Fruit fly (Drosophila melanogaster) whole organism, wandering third instar larva: Measurements from ENCODE around the gene CG11162.

Source experiments
- Abd-B ChIP-seq: fragments of >200 bp; optimal IDR thresholded peaks from 2 replicates; lab custom pipeline; 2017; ENCODE audit warnings: missing biosample characterization, missing genetic modification characterization
- CG32264 ChIP-seq: fragments of 200-800 bp; sonication (Bioruptor generic); optimal IDR thresholded peaks from 2 replicates; lab custom pipeline; 2016; ENCODE audit warnings: missing biosample characterization, missing genetic modification characterization
- CG9705 ChIP-seq: fragments of 200-800 bp; sonication (Bioruptor generic); optimal IDR thresholded peaks from 2 replicates; lab custom pipeline; 2018; ENCODE audit warnings: missing biosample characterization, mild to moderate bottlenecking, missing genetic modification characterization
- CrebA ChIP-seq: fragments of 200-800 bp; sonication (Bioruptor generic); optimal IDR thresholded peaks from 2 replicates; lab custom pipeline; 2016; ENCODE audit warnings: missing biosample characterization, mild to moderate bottlenecking, missing genetic modification characterization, borderline replicate concordance
- Dfd ChIP-seq: fragments of >200 bp; optimal IDR thresholded peaks from 2 replicates; lab custom pipeline; 2017; ENCODE audit warnings: missing biosample characterization, missing genetic modification characterization
- Dif ChIP-seq: fragments of 200-275, 200-300 bp; sonication (Bioruptor generic); optimal IDR thresholded peaks from 2 replicates; lab custom pipeline; 2018; ENCODE audit warnings: missing biosample characterization, missing genetic modification characterization; ENCODE audit not compliant: partially characterized antibody
- GATAd ChIP-seq: sonication (Bioruptor generic); optimal IDR thresholded peaks from 2 replicates; lab custom pipeline; 2016; ENCODE audit warnings: missing biosample characterization, missing genetic modification characterization
- HLH106 ChIP-seq: fragments of 200-800 bp; optimal IDR thresholded peaks from 3 replicates; lab custom pipeline; 2019; ENCODE audit warnings: missing biosample characterization, mild to moderate bottlenecking, missing genetic modification characterization, moderate library complexity
- Hnf4 ChIP-seq: fragments of 200-800 bp; sonication (Bioruptor generic); optimal IDR thresholded peaks from 2 replicates; lab custom pipeline; 2016; ENCODE audit warnings: missing biosample characterization, mild to moderate bottlenecking, missing genetic modification characterization
- Hr78 ChIP-seq: fragments of >200 bp; optimal IDR thresholded peaks from 2 replicates; lab custom pipeline; 2017; ENCODE audit warnings: missing biosample characterization, missing genetic modification characterization
- Hr83 ChIP-seq: fragments of 200-300 bp; sonication (Bioruptor generic); optimal IDR thresholded peaks from 2 replicates; lab custom pipeline; 2016; ENCODE audit warnings: missing biosample characterization, mild to moderate bottlenecking, missing genetic modification characterization, moderate library complexity; ENCODE audit not compliant: poor library complexity, severe bottlenecking
- Jra ChIP-seq: sonication (Bioruptor generic); optimal IDR thresholded peaks from 2 replicates; lab custom pipeline; 2016; ENCODE audit warnings: missing biosample characterization, missing genetic modification characterization
- Mio ChIP-seq: sonication (Bioruptor generic); optimal IDR thresholded peaks from 2 replicates; lab custom pipeline; 2016; ENCODE audit warnings: missing biosample characterization, missing genetic modification characterization
- Myc ChIP-seq: fragments of >200 bp; optimal IDR thresholded peaks from 2 replicates; lab custom pipeline; 2017
- N ChIP-seq: fragments of >200 bp; optimal IDR thresholded peaks from 2 replicates; lab custom pipeline; 2018; ENCODE audit warnings: missing biosample characterization, missing external identifiers, missing genetic modification characterization
- OdsH ChIP-seq: fragments of 200-800 bp; sonication (Bioruptor generic); optimal IDR thresholded peaks from 2 replicates; lab custom pipeline; 2016; ENCODE audit warnings: missing biosample characterization, mild to moderate bottlenecking, missing genetic modification characterization
- Rel ChIP-seq, 2 experiments: fragments of 200-800 bp; sonication (Bioruptor generic) in 1 of 2; optimal IDR thresholded peaks; 2 replicates in 1 of 2; 3 replicates in 1 of 2; lab custom pipeline; 2016 to 2019; ENCODE audit warnings: mild to moderate bottlenecking in 2 of 2, missing biosample characterization in 2 of 2, missing genetic modification characterization in 2 of 2, moderate library complexity in 1 of 2
- Sp1 ChIP-seq: fragments of 200-800 bp; sonication (Bioruptor generic); optimal IDR thresholded peaks from 3 replicates; lab custom pipeline; 2019; ENCODE audit warnings: missing biosample characterization, mild to moderate bottlenecking, missing genetic modification characterization, moderate library complexity
- Vsx2 ChIP-seq: fragments of 200-300, 225-300 bp; sonication (Bioruptor generic); optimal IDR thresholded peaks from 2 replicates; lab custom pipeline; 2018; ENCODE audit warnings: missing biosample characterization, missing genetic modification characterization; ENCODE audit not compliant: partially characterized antibody
- br ChIP-seq: fragments of 200-800 bp; sonication (Bioruptor generic); optimal IDR thresholded peaks from 2 replicates; lab custom pipeline; 2016; ENCODE audit warnings: missing biosample characterization, missing genetic modification characterization
- brk ChIP-seq: fragments of 200-800 bp; sonication (Bioruptor generic); optimal IDR thresholded peaks from 2 replicates; lab custom pipeline; 2016; ENCODE audit warnings: missing biosample characterization, mild to moderate bottlenecking, missing genetic modification characterization
- dl ChIP-seq, 2 experiments: fragments of 175-275, 200-275 bp in 1 of 2; fragments of 200-275 bp in 1 of 2; sonication (Bioruptor generic); optimal IDR thresholded peaks; lab custom pipeline; 2018; ENCODE audit warnings: mild to moderate bottlenecking in 2 of 2, missing biosample characterization in 2 of 2, missing genetic modification characterization in 2 of 2, moderate library complexity in 2 of 2; ENCODE audit not compliant: partially characterized antibody in 2 of 2, insufficient read depth in 1 of 2
- dmrt93B ChIP-seq: fragments of 200-800 bp; sonication (Bioruptor generic); optimal IDR thresholded peaks from 2 replicates; lab custom pipeline; 2018; ENCODE audit warnings: missing biosample characterization, mild to moderate bottlenecking, missing genetic modification characterization
- dsf ChIP-seq: sonication (Bioruptor generic); optimal IDR thresholded peaks from 2 replicates; lab custom pipeline; 2016; ENCODE audit warnings: missing biosample characterization, missing genetic modification characterization, borderline replicate concordance
- ey ChIP-seq: fragments of 200-800 bp; sonication (Bioruptor generic); optimal IDR thresholded peaks from 2 replicates; lab custom pipeline; 2016; ENCODE audit warnings: missing biosample characterization, missing genetic modification characterization
- foxo ChIP-seq, 2 experiments: fragments of 200-800 bp; sonication (Bioruptor generic); optimal IDR thresholded peaks; 2 replicates in 1 of 2; 3 replicates in 1 of 2; lab custom pipeline; 2016 to 2017; ENCODE audit warnings: missing biosample characterization in 2 of 2, missing genetic modification characterization in 2 of 2
- fru ChIP-seq: fragments of 200-800 bp; sonication (Bioruptor generic); optimal IDR thresholded peaks from 3 replicates; lab custom pipeline; 2016; ENCODE audit warnings: missing biosample characterization, mild to moderate bottlenecking, missing genetic modification characterization
- h ChIP-seq: fragments of 200-800 bp; sonication (Bioruptor generic); optimal IDR thresholded peaks from 3 replicates; lab custom pipeline; 2016; ENCODE audit warnings: missing biosample characterization, mild to moderate bottlenecking, missing genetic modification characterization
- jim ChIP-seq: fragments of 175-275, 200-325 bp; sonication (Bioruptor generic); optimal IDR thresholded peaks from 2 replicates; lab custom pipeline; 2016; ENCODE audit warnings: missing biosample characterization, mild to moderate bottlenecking, missing genetic modification characterization
- lola ChIP-seq: fragments of >200 bp; optimal IDR thresholded peaks from 2 replicates; lab custom pipeline; 2017; ENCODE audit warnings: missing biosample characterization, missing genetic modification characterization
- pan ChIP-seq: fragments of >200 bp; optimal IDR thresholded peaks from 2 replicates; lab custom pipeline; 2017
- psq ChIP-seq: fragments of 200-800 bp; sonication (Bioruptor generic); optimal IDR thresholded peaks from 3 replicates; lab custom pipeline; 2017; ENCODE audit warnings: missing biosample characterization, mild to moderate bottlenecking, missing genetic modification characterization, moderate library complexity
- rgr ChIP-seq: fragments of 200-800 bp; sonication (Bioruptor generic); optimal IDR thresholded peaks from 3 replicates; lab custom pipeline; 2016; ENCODE audit warnings: missing biosample characterization, mild to moderate bottlenecking, missing genetic modification characterization
- sage ChIP-seq: fragments of 200-800 bp; sonication (Bioruptor generic); optimal IDR thresholded peaks from 2 replicates; lab custom pipeline; 2016; ENCODE audit warnings: missing biosample characterization, mild to moderate bottlenecking, missing genetic modification characterization
- sv ChIP-seq: fragments of 200-800 bp; sonication (Bioruptor generic); optimal IDR thresholded peaks from 3 replicates; lab custom pipeline; 2016; ENCODE audit warnings: missing biosample characterization, missing genetic modification characterization
- tai ChIP-seq: sonication (Bioruptor generic); optimal IDR thresholded peaks from 2 replicates; lab custom pipeline; 2016; ENCODE audit warnings: missing biosample characterization, missing genetic modification characterization
- usp ChIP-seq: fragments of >200 bp; optimal IDR thresholded peaks from 2 replicates; lab custom pipeline; 2017; ENCODE audit warnings: missing biosample characterization, missing genetic modification characterization
- woc ChIP-seq: sonication (Bioruptor generic); optimal IDR thresholded peaks from 2 replicates; lab custom pipeline; 2016; ENCODE audit warnings: missing biosample characterization, mild to moderate bottlenecking, missing genetic modification characterization

Gene CG11162

DNA sequence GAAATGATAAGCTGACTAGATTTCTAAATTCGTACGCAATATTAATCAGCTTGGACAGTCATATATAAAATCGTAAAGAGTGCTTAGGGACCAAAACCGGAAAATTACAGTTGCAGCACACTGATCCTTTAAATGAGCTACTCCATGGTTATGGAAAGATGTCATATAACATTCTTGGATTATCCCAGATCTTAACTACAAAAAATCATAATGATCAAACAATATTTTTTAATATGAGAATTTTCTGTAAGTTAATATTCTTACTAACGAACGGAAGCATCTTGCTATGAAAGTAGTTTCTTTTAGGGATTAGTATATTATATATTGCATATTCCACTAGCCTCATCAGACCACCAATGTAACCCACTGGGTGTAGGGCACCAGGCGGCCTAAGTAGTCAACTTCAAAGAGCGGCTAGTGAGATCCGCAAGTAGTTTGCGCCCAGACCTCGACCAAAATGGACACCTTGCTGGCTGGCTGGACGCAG, at the start of gene CG11162:
TSS of gene CG11162 (plus strand) at position 437 of the 487 bp plus-strand sequence.
- TF ChIP-seq Sp1 (GFP tag; lab: Kevin White, UChicago) = peak; percentile 29
- TF ChIP-seq rgr (GFP tag; lab: Kevin White, UChicago) = peak; percentile 54
- no peak for TF ChIP-seq pan (lab: Kevin White, UChicago)
- TF ChIP-seq Rel (GFP tag; optimal IDR thresholded peaks at IDR 0.05; lab: Kevin White, UChicago) = no peak
- no peak for TF ChIP-seq Rel (tag; optimal IDR thresholded peaks at IDR 0.05; lab: Kevin White, UChicago)
- TF ChIP-seq woc (GFP tag; lab: Kevin White, UChicago) = no peak
- no peak for TF ChIP-seq Myc
- TF ChIP-seq fru (GFP tag; lab: Kevin White, UChicago) = peak; percentile 66
- TF ChIP-seq CrebA (GFP tag; lab: Kevin White, UChicago) = no peak
- no peak for TF ChIP-seq Hr83
- no peak for TF ChIP-seq Hnf4 (GFP tag; lab: Kevin White, UChicago)
- TF ChIP-seq dmrt93B = no peak
- no peak for TF ChIP-seq CG9705 (GFP tag; lab: Kevin White, UChicago)
- peak; percentile 46 for TF ChIP-seq OdsH (GFP tag; lab: Kevin White, UChicago)
- TF ChIP-seq ey (GFP tag; lab: Kevin White, UChicago) = peak; percentile 56
- TF ChIP-seq jim (GFP tag; lab: Kevin White, UChicago) = no peak
- TF ChIP-seq dl (GFP tag; optimal IDR thresholded peaks at IDR 0.05; lab: Kevin White, UChicago; ENCODE audit: insufficient read depth in 1 of 2, partially characterized antibody in 2 of 2) = no peak
- TF ChIP-seq HLH106 = peak; percentile 33
- TF ChIP-seq Hr78 (GFP tag; lab: Kevin White, UChicago) = no peak
- no peak for TF ChIP-seq usp (GFP tag; lab: Kevin White, UChicago)
- no peak for TF ChIP-seq brk (GFP tag; lab: Kevin White, UChicago)
- no peak for TF ChIP-seq Dfd (GFP tag; lab: Kevin White, UChicago)
- TF ChIP-seq sage (GFP tag; lab: Kevin White, UChicago) = no peak
- no peak for TF ChIP-seq Jra (GFP tag; lab: Kevin White, UChicago)
- TF ChIP-seq CG32264 = no peak
- no peak for TF ChIP-seq Vsx2 (GFP tag; lab: Kevin White, UChicago)
- TF ChIP-seq br (GFP tag; lab: Kevin White, UChicago) = peak; percentile 2
- no peak for TF ChIP-seq Abd-B
- TF ChIP-seq lola (GFP tag; lab: Kevin White, UChicago) = no peak
- peak; percentile 59 for TF ChIP-seq h
- no peak for TF ChIP-seq N
- TF ChIP-seq psq (GFP tag; lab: Kevin White, UChicago) = no peak
- TF ChIP-seq Mio (GFP tag; lab: Kevin White, UChicago) = no peak
- TF ChIP-seq Dif = no peak
- no peak for TF ChIP-seq dsf (GFP tag; lab: Kevin White, UChicago)
- TF ChIP-seq sv (GFP tag; lab: Kevin White, UChicago) = no peak
- no peak for TF ChIP-seq tai (GFP tag; lab: Kevin White, UChicago)
- no peak for TF ChIP-seq GATAd (GFP tag; lab: Kevin White, UChicago)
- TF ChIP-seq foxo (GFP tag; optimal IDR thresholded peaks at IDR 0.05; lab: Kevin White, UChicago) = peak in 1 of 2 experiments; percentile 65

dm6 chrX:13627855-13628254, 48.8 kb upstream of the CG11162 start:
- TF ChIP-seq psq (GFP tag; lab: Kevin White, UChicago) (no peak), Hr83 (no peak), Abd-B (no peak)

DNA sequence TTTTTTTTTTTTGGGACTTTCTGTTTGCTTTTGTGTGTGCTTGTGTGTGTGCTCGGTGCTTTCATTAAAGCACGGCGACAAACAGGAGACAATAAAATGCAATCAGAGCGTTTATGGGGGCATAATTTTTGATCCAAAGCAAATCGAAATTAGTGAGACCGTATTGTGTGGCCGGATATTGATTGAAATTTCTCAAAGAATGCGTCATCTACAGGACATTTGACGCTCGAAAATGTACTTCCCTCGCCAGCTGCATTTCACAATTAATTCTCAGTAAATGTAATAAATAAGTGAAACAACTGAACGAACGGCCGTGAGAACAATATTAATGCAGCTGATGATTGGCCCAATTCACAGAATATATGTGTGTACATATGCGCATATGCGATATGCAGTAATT, 47.3 kb upstream of the CG11162 start:
- TF ChIP-seq fru (GFP tag; lab: Kevin White, UChicago) (no peak), Jra (GFP tag; lab: Kevin White, UChicago) (no peak), N (no peak), Hr83 (no peak), rgr (GFP tag; lab: Kevin White, UChicago) (peak; percentile 14), Dfd (GFP tag; lab: Kevin White, UChicago) (no peak), Sp1 (GFP tag; lab: Kevin White, UChicago) (peak; percentile 14), Rel (GFP tag; optimal IDR thresholded peaks at IDR 0.05; lab: Kevin White, UChicago) (no peak), Rel (tag; optimal IDR thresholded peaks at IDR 0.05; lab: Kevin White, UChicago) (peak; percentile 76)
- TF ChIP-seq, all 38 proteins: peak for 3
